Worm (Caenorhabditis elegans): ENCODE data around the gene nlp-22.

nlp-22 gene

DNA sequence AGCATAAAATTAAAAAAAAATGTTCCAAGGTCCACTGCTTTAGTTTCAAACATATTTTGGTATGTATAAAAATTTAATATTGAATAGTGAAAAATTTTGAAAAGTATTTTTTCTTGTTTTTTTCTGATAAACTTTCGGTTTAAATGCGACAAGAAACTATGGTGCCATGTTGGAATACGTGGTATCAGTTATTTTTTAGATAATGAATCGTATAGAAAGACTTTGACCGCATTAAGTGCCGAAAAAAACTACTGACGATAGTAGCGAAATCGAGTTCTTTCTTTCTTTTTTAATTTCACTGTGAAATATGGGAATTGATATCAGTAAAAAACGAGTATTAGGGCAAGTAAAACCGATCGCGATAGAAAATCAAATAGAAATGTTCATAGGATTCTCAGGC, 24.0 kb upstream of the nlp-22 start, which contains the start of gene T24D8.6:
Gene T24D8.6, minus strand, starts transcription at position 101 of the 400 bp plus-strand sequence.
- no peak for TF ChIP-seq snpc-3.4 (tag; optimal IDR thresholded peaks at IDR 0.05)
- TF ChIP-seq bed-2 (GFP tag; IDR thresholded peaks at IDR 0.05): no peak
- no peak for TF ChIP-seq snpc-1.3 (tag; optimal IDR thresholded peaks at IDR 0.05; ENCODE audit: insufficient read depth)
- no peak for TF ChIP-seq zim-3 (tag; optimal IDR thresholded peaks at IDR 0.05)
- no peak for TF ChIP-seq repo-1 (tag; optimal IDR thresholded peaks at IDR 0.05)
- TF ChIP-seq madf-8 (GFP tag; conservative IDR thresholded peaks at IDR 0.05): no peak

DNA sequence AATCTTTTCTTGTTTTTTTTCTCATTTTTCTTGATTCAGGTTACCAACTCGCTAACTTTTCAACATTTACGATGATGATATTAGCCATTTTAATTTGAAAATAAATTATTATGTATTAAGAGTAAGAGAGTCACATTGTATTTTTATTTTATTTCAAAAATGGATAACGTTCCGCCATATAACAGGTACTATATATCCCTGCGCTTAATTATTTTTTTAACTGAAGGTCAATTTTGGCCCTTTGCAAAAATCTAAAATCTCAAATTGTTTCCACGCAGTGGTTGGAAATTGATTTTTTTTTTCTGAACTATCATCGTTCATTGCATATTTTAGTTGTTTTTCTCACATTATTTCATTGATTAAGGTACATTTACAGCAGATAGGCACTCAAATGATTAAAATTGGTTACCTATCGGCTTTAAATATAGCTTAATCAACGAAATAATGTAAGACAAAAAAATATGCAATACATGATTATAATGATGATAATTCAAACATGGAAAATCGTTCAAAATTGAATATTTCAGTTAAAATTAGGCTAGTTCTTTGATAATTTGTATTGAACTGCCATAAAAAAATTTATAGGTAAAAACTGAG, 22.9 kb upstream of the nlp-22 start:
- no peak for TF ChIP-seq ama-1 (optimal IDR thresholded peaks at IDR 0.05)
- no peak for TF ChIP-seq ama-1 (GFP tag; optimal IDR thresholded peaks at IDR 0.05)
- peak; percentile 71 for TF ChIP-seq nhr-80 (tag; optimal IDR thresholded peaks at IDR 0.05)
- TF ChIP-seq aptf-3 (GFP tag; IDR thresholded peaks at IDR 0.05): no peak
- no peak for TF ChIP-seq mes-4 (tag; optimal IDR thresholded peaks at IDR 0.05)
- TF ChIP-seq snpc-3.4 (tag; optimal IDR thresholded peaks at IDR 0.05): peak; percentile 18
- peak; percentile 81 for TF ChIP-seq B0035.1 (tag; optimal IDR thresholded peaks at IDR 0.05)
- TF ChIP-seq sptf-2 (GFP tag; optimal IDR thresholded peaks at IDR 0.05): no peak
- peak; percentile 87 for TF ChIP-seq madf-10 (tag; optimal IDR thresholded peaks at IDR 0.05)
- TF ChIP-seq snpc-1.1 (tag; optimal IDR thresholded peaks at IDR 0.05; ENCODE audit: insufficient read depth): no peak
- TF ChIP-seq lin-35 (GFP tag; optimal IDR thresholded peaks at IDR 0.05): peak in 2 of 3 experiments; percentile 50 to 91
- TF ChIP-seq cebp-2 (GFP tag; IDR thresholded peaks at IDR 0.05): no peak
- TF ChIP-seq D2030.7 (GFP tag; IDR thresholded peaks at IDR 0.05): no peak
- peak; percentile 92 for TF ChIP-seq Y53G8AR.9 (GFP tag; conservative IDR thresholded peaks at IDR 0.05)
- TF ChIP-seq him-1 (tag; optimal IDR thresholded peaks at IDR 0.05): no peak
- peak; percentile 61; the same call in 1 of the 2 replicates for TF ChIP-seq mcd-1 (GFP tag; IDR thresholded peaks at IDR 0.05)
- peak; percentile 93 for TF ChIP-seq B0336.3 (GFP tag; IDR thresholded peaks at IDR 0.05)
- no peak for TF ChIP-seq C17E4.6 (GFP tag; IDR thresholded peaks at IDR 0.05)
- TF ChIP-seq Y53F4B.3 (GFP tag; IDR thresholded peaks at IDR 0.05): no peak
- TF ChIP-seq ceh-27 (GFP tag; optimal IDR thresholded peaks at IDR 0.05): peak; percentile 67
- TF ChIP-seq efl-1 (GFP tag; optimal IDR thresholded peaks at IDR 0.05): no peak
- no peak for TF ChIP-seq Y67H2A.10 (GFP tag; conservative IDR thresholded peaks at IDR 0.05)
- TF ChIP-seq nfya-1 (tag; optimal IDR thresholded peaks at IDR 0.05; ENCODE audit: borderline replicate concordance, insufficient read depth): no peak
- TF ChIP-seq let-526 (GFP tag; IDR thresholded peaks at IDR 0.05): no peak
- TF ChIP-seq K11D2.4 (GFP tag; IDR thresholded peaks at IDR 0.05): peak; percentile 93
- peak; percentile 43 for TF ChIP-seq nhr-179 (tag; optimal IDR thresholded peaks at IDR 0.05)
- TF ChIP-seq bed-2 (GFP tag; IDR thresholded peaks at IDR 0.05): no peak
- peak; percentile 48 for TF ChIP-seq T07F8.4 (tag; optimal IDR thresholded peaks at IDR 0.05)
- no peak for TF ChIP-seq rpc-1 (optimal IDR thresholded peaks at IDR 0.05)
- no peak for TF ChIP-seq rpc-1 (tag; optimal IDR thresholded peaks at IDR 0.05)
- no peak for TF ChIP-seq madf-8 (GFP tag; conservative IDR thresholded peaks at IDR 0.05)
- peak; percentile 86 for TF ChIP-seq dox-1 (GFP tag; IDR thresholded peaks at IDR 0.05)
- no peak for TF ChIP-seq ceh-100 (GFP tag; IDR thresholded peaks at IDR 0.05)
- TF ChIP-seq C06A6.2 (GFP tag; conservative IDR thresholded peaks at IDR 0.05): peak; percentile 83
- TF ChIP-seq unc-130 (GFP tag; optimal IDR thresholded peaks at IDR 0.05): peak; percentile 9
- peak; percentile 66; the same call in 1 of the 2 replicates for TF ChIP-seq hmg-1.2 (GFP tag; IDR thresholded peaks at IDR 0.05)
- TF ChIP-seq mxl-1 (tag; optimal IDR thresholded peaks at IDR 0.05): no peak
- TF ChIP-seq ztf-28 (GFP tag; IDR thresholded peaks at IDR 0.05): no peak
- TF ChIP-seq snpc-1.3 (tag; optimal IDR thresholded peaks at IDR 0.05; ENCODE audit: insufficient read depth): no peak
- TF ChIP-seq akir-1 (GFP tag; optimal IDR thresholded peaks at IDR 0.05): no peak
- no peak for TF ChIP-seq madf-6 (GFP tag; IDR thresholded peaks at IDR 0.05)
- TF ChIP-seq dpl-1 (GFP tag; optimal IDR thresholded peaks at IDR 0.05): no peak
- TF ChIP-seq lin-26 (GFP tag; IDR thresholded peaks at IDR 0.05): no peak
- TF ChIP-seq F49E8.2 (tag; optimal IDR thresholded peaks at IDR 0.05; ENCODE audit: insufficient read depth): no peak

All from whole organism, young adult.